Worm (Caenorhabditis elegans) whole organism, L1 larva: ENCODE measurements around the gene tbc-20.

Experiments
- ama-1 ChIP-seq: fragments of 150-350 bp; optimal IDR thresholded peaks from 2 replicates; lab custom pipeline; 2014
- ces-1 ChIP-seq: fragments of 150-350 bp; optimal IDR thresholded peaks from 2 replicates; lab custom pipeline; 2014; ENCODE audit warnings: missing biosample characterization, missing genetic modification reagents, missing genetic modification characterization
- elt-2 ChIP-seq: sonication (generic microtip); optimal IDR thresholded peaks from 2 replicates; lab custom pipeline; 2016; ENCODE audit warnings: missing genetic modification characterization, mild to moderate bottlenecking, inconsistent platforms, missing compliant biosample characterization, missing genetic modification reagents
- elt-3 ChIP-seq, 6 experiments: fragments of 150-350 bp in 1 of 6; sonication (generic microtip); optimal IDR thresholded peaks; 2 replicates each; lab custom pipeline; 2017 to 2018; ENCODE audit warnings: missing biosample characterization in 6 of 6, missing genetic modification characterization in 6 of 6, inconsistent platforms in 1 of 6
- mab-9 ChIP-seq: fragments of 200-800 bp; sonication (Bioruptor generic); IDR thresholded peaks from 2 replicates; pipeline ENCODE4 v1.3.6; 2022; ENCODE audit warnings: missing genetic modification reagents, missing genetic modification characterization, missing compliant biosample characterization
- nhr-19 ChIP-seq: fragments of 200-800 bp; sonication (Bioruptor generic); conservative IDR thresholded peaks from 2 replicates; pipeline ENCODE4 v1.3.6; 2022; ENCODE audit warnings: missing genetic modification characterization, missing compliant biosample characterization
- nhr-237 ChIP-seq: fragments of 150-350 bp; optimal IDR thresholded peaks from 2 replicates; lab custom pipeline; 2014; ENCODE audit warnings: missing biosample characterization, missing genetic modification characterization
- nhr-90 ChIP-seq: sonication (generic microtip); optimal IDR thresholded peaks from 2 replicates; lab custom pipeline; 2016; ENCODE audit warnings: mild to moderate bottlenecking, missing genetic modification characterization, missing compliant biosample characterization; ENCODE audit not compliant: poor library complexity
- pax-3 ChIP-seq: fragments of 200-800 bp; sonication (Bioruptor generic); optimal IDR thresholded peaks from 2 replicates; lab custom pipeline; 2018; ENCODE audit warnings: mild to moderate bottlenecking, missing genetic modification characterization, moderate library complexity, missing compliant biosample characterization
- sptf-1 ChIP-seq: fragments of 150-350 bp; optimal IDR thresholded peaks from 2 replicates; lab custom pipeline; 2014; ENCODE audit warnings: missing biosample characterization, missing genetic modification characterization
- tlp-1 ChIP-seq: fragments of 150-350 bp; optimal IDR thresholded peaks from 2 replicates; lab custom pipeline; 2014; ENCODE audit warnings: missing biosample characterization, missing genetic modification characterization
- unc-62 ChIP-seq: fragments of 150-350 bp; optimal IDR thresholded peaks from 2 replicates; lab custom pipeline; 2014; ENCODE audit warnings: missing biosample characterization, missing genetic modification reagents, missing genetic modification characterization

DNA sequence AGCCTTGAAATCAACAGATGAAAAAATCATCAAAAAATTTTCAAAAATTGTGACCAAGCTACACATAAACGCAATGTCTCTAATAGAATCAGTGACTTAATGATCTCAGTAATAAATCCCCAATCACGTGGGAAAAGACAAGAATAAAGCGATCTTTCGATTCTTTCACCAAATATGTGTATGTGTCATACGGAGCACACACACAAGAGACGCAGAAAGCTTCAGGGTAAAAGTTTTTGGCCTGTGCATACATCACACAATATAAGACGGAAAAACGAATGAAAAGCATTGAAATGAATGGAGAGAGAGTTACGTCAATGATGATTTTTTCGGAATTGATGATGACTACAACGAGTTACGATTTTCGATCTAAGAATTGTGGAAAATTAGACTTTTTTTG, 22.2 kb downstream of the tbc-20 start:
- no peak for TF ChIP-seq nhr-19
- no peak for TF ChIP-seq nhr-237 (tag; lab: Kevin White, UChicago)
- TF ChIP-seq sptf-1 (tag; lab: Kevin White, UChicago): no peak
- TF ChIP-seq ama-1 (lab: Kevin White, UChicago): no peak
- TF ChIP-seq elt-2 (tag; lab: Kevin White, UChicago): no peak
- TF ChIP-seq tlp-1 (tag; lab: Kevin White, UChicago): no peak
- TF ChIP-seq mab-9 (GFP tag; lab: Robert Waterston, UW): no peak
- TF ChIP-seq ces-1: no peak
- TF ChIP-seq unc-62 (GFP tag; lab: Kevin White, UChicago): no peak
- TF ChIP-seq nhr-90 (tag; lab: Kevin White, UChicago): no peak
- no peak for TF ChIP-seq pax-3 (tag; lab: Kevin White, UChicago)
- TF ChIP-seq elt-3 (tag; optimal IDR thresholded peaks at IDR 0.05; lab: Kevin White, UChicago): no peak
